Fruit fly (Drosophila melanogaster): ENCODE data around the gene RasGAP1.

dm6 chr3L:9897164-9897783 lies 42.2 kb upstream of the RasGAP1 start:
- TF ChIP-seq psq (GFP tag; optimal IDR thresholded peaks at IDR 0.05) (peak; percentile 6), Dfd (GFP tag; optimal IDR thresholded peaks at IDR 0.05) (no peak), br (GFP tag; optimal IDR thresholded peaks at IDR 0.05) (peak; percentile 57), OdsH (GFP tag; optimal IDR thresholded peaks at IDR 0.05) (peak; percentile 12), fru (GFP tag; optimal IDR thresholded peaks at IDR 0.05) (peak; percentile 75), h (GFP tag; optimal IDR thresholded peaks at IDR 0.05) (peak; percentile 55), Jra (GFP tag; optimal IDR thresholded peaks at IDR 0.05) (peak; percentile 49), lola (GFP tag; optimal IDR thresholded peaks at IDR 0.05) (no peak), CG32264 (GFP tag; optimal IDR thresholded peaks at IDR 0.05) (no peak)

Data from whole organism, wandering third instar larva.